Fruit fly (Drosophila melanogaster) whole organism, embryonic: ENCODE results near the gene capu.

ENCODE experiments used
- BEAF-32 ChIP-seq: fragments of 200-800 bp; sonication (Bioruptor generic); optimal IDR thresholded peaks from 3 replicates; lab custom pipeline; 2017; ENCODE audit warnings: missing biosample characterization, missing genetic modification characterization, mild to moderate bottlenecking, moderate library complexity, missing genetic modification reagents
- Blimp-1 ChIP-seq: fragments of 200-800 bp; sonication (Bioruptor generic); optimal IDR thresholded peaks from 3 replicates; lab custom pipeline; 2018; ENCODE audit warnings: missing biosample characterization, missing genetic modification characterization, mild to moderate bottlenecking, moderate library complexity, missing genetic modification reagents
- BtbVII ChIP-seq: fragments of 200-800 bp; sonication (Bioruptor generic); optimal IDR thresholded peaks from 3 replicates; lab custom pipeline; 2017; ENCODE audit warnings: missing biosample characterization, mild to moderate bottlenecking, missing genetic modification characterization
- CG10462 ChIP-seq: fragments of 200-800 bp; sonication (Bioruptor generic); optimal IDR thresholded peaks from 2 replicates; lab custom pipeline; 2016; ENCODE audit warnings: missing biosample characterization, missing genetic modification characterization
- CG15269 ChIP-seq: fragments of 200-800 bp; sonication (Bioruptor generic); optimal IDR thresholded peaks from 2 replicates; lab custom pipeline; 2018; ENCODE audit warnings: missing biosample characterization, mild to moderate bottlenecking, missing genetic modification characterization, moderate library complexity
- CG1603 ChIP-seq: fragments of 200-800 bp; sonication (Bioruptor generic); optimal IDR thresholded peaks from 2 replicates; lab custom pipeline; 2019; ENCODE audit warnings: missing biosample characterization, mild to moderate bottlenecking, missing genetic modification characterization, moderate library complexity
- CG17359 ChIP-seq: fragments of 200-800 bp; sonication (Bioruptor generic); optimal IDR thresholded peaks from 3 replicates; lab custom pipeline; 2018; ENCODE audit warnings: missing biosample characterization, mild to moderate bottlenecking, missing genetic modification characterization, moderate library complexity
- CG17612 ChIP-seq: fragments of 200-800 bp; sonication (Bioruptor generic); IDR thresholded peaks from 2 replicates; pipeline ENCODE4 v1.3.6; 2022; ENCODE audit warnings: missing biosample characterization, missing genetic modification characterization
- CG18011 ChIP-seq: fragments of 200-800 bp; sonication (Bioruptor generic); optimal IDR thresholded peaks from 2 replicates; lab custom pipeline; 2017; ENCODE audit warnings: missing biosample characterization, missing genetic modification characterization, mild to moderate bottlenecking, moderate library complexity, missing genotype
- CG18476 ChIP-seq: fragments of 200-800 bp; sonication (Bioruptor generic); optimal IDR thresholded peaks from 2 replicates; lab custom pipeline; 2016; ENCODE audit warnings: missing biosample characterization, mild to moderate bottlenecking, missing genetic modification characterization
- CG2712 ChIP-seq: fragments of 200-800 bp; optimal IDR thresholded peaks from 3 replicates; lab custom pipeline; 2019; ENCODE audit warnings: missing biosample characterization, mild to moderate bottlenecking, missing genetic modification characterization, moderate library complexity
- CG3995 ChIP-seq: fragments of 200-800 bp; sonication (Bioruptor generic); optimal IDR thresholded peaks from 3 replicates; lab custom pipeline; 2016; ENCODE audit warnings: missing biosample characterization, missing genetic modification characterization
- CG4328 ChIP-seq: fragments of 200-800 bp; sonication (Bioruptor generic); optimal IDR thresholded peaks from 3 replicates; lab custom pipeline; 2017; ENCODE audit warnings: missing biosample characterization, missing genetic modification reagents, missing genetic modification characterization
- CG43689 ChIP-seq: fragments of 200-800 bp; sonication (Bioruptor generic); IDR thresholded peaks from 2 replicates; pipeline ENCODE4 v1.3.6; 2022; ENCODE audit warnings: missing biosample characterization, missing genetic modification characterization
- CG6854 ChIP-seq: fragments of 200-800 bp; sonication (Bioruptor generic); optimal IDR thresholded peaks from 3 replicates; lab custom pipeline; 2017; ENCODE audit warnings: missing biosample characterization, mild to moderate bottlenecking, missing genetic modification characterization
- CG7372 ChIP-seq: fragments of 200-800 bp; sonication (Bioruptor generic); IDR thresholded peaks from 2 replicates; pipeline ENCODE4 v1.3.6; 2022; ENCODE audit warnings: missing biosample characterization, missing genetic modification characterization
- CG7556 ChIP-seq: fragments of 200-800 bp; sonication (Bioruptor generic); optimal IDR thresholded peaks from 2 replicates; lab custom pipeline; 2017; ENCODE audit warnings: missing biosample characterization, mild to moderate bottlenecking, missing genetic modification characterization
- Doc3 ChIP-seq: fragments of 200-800 bp; sonication (Bioruptor generic); IDR thresholded peaks from 3 replicates; pipeline ENCODE4 v1.3.6; 2022; ENCODE audit warnings: missing biosample characterization, missing genetic modification characterization; ENCODE audit not compliant: partially characterized antibody
- Dref ChIP-seq: fragments of 200-800 bp; sonication (Bioruptor generic); IDR thresholded peaks from 2 replicates; pipeline ENCODE4 v1.3.6; 2022; ENCODE audit warnings: missing biosample characterization, missing genetic modification characterization
- HLH3B ChIP-seq: fragments of 200-800 bp; sonication (Bioruptor generic); IDR thresholded peaks from 2 replicates; pipeline ENCODE4 v1.3.6; 2022; ENCODE audit warnings: missing biosample characterization, missing genetic modification characterization
- Hr51 ChIP-seq, 2 experiments: fragments of 200-800 bp; sonication (Bioruptor generic); optimal IDR thresholded peaks; 2 replicates in 1 of 2; 3 replicates in 1 of 2; lab custom pipeline; 2016 to 2018; ENCODE audit warnings: missing biosample characterization in 2 of 2, missing genetic modification characterization in 2 of 2, mild to moderate bottlenecking in 1 of 2, moderate library complexity in 1 of 2
- NC2α ChIP-seq: fragments of 200-800 bp; sonication (Bioruptor generic); optimal IDR thresholded peaks from 2 replicates; lab custom pipeline; 2016; ENCODE audit warnings: missing biosample characterization, missing genetic modification characterization
- Nf-YC ChIP-seq: fragments of 200-800 bp; optimal IDR thresholded peaks from 3 replicates; lab custom pipeline; 2019; ENCODE audit warnings: missing biosample characterization, mild to moderate bottlenecking, missing genetic modification characterization, moderate library complexity
- NfI ChIP-seq: fragments of 200-800 bp; sonication (Bioruptor generic); optimal IDR thresholded peaks from 3 replicates; lab custom pipeline; 2018; ENCODE audit warnings: missing biosample characterization, mild to moderate bottlenecking, missing genetic modification characterization, moderate library complexity
- Opbp ChIP-seq: fragments of 200-800 bp; sonication (Bioruptor generic); IDR thresholded peaks from 3 replicates; pipeline ENCODE4 v1.3.6; 2022; ENCODE audit warnings: missing biosample characterization, missing genetic modification characterization; ENCODE audit not compliant: partially characterized antibody
- Optix ChIP-seq: fragments of 200-800 bp; sonication (Bioruptor generic); IDR thresholded peaks from 3 replicates; pipeline ENCODE4 v1.3.6; 2022; ENCODE audit warnings: missing biosample characterization, missing genetic modification characterization
- Sry-δ ChIP-seq: fragments of 200-800 bp; sonication (Bioruptor generic); optimal IDR thresholded peaks from 2 replicates; lab custom pipeline; 2016; ENCODE audit warnings: missing biosample characterization, missing genetic modification characterization
- amos ChIP-seq: fragments of 200-800 bp; sonication (Bioruptor generic); IDR thresholded peaks from 2 replicates; pipeline ENCODE4 v1.3.6; 2022; ENCODE audit warnings: missing biosample characterization, missing genetic modification characterization; ENCODE audit not compliant: partially characterized antibody
- bab2 ChIP-seq: fragments of 200-800 bp; sonication (Bioruptor generic); optimal IDR thresholded peaks from 2 replicates; lab custom pipeline; 2016; ENCODE audit warnings: missing biosample characterization, missing genetic modification characterization
- bowl ChIP-seq: fragments of 200-800 bp; sonication (Bioruptor generic); IDR thresholded peaks from 2 replicates; pipeline ENCODE4 v1.3.6; 2022; ENCODE audit warnings: missing biosample characterization, missing genetic modification characterization
- bsh ChIP-seq, 2 experiments: fragments of 200-800 bp; sonication (Bioruptor generic); optimal IDR thresholded peaks; 2 replicates each; lab custom pipeline; 2017 to 2018; ENCODE audit warnings: mild to moderate bottlenecking in 2 of 2, missing biosample characterization in 2 of 2, missing genetic modification characterization in 2 of 2, moderate library complexity in 1 of 2
- chn ChIP-seq: fragments of 200-800 bp; sonication (Bioruptor generic); optimal IDR thresholded peaks from 2 replicates; lab custom pipeline; 2016; ENCODE audit warnings: missing biosample characterization, missing genetic modification characterization
- crc ChIP-seq: fragments of 200-800 bp; sonication (Bioruptor generic); optimal IDR thresholded peaks from 2 replicates; lab custom pipeline; 2016; ENCODE audit warnings: missing biosample characterization, missing genetic modification characterization
- dm ChIP-seq: fragments of 200-800 bp; sonication (Bioruptor generic); optimal IDR thresholded peaks from 3 replicates; lab custom pipeline; 2016; ENCODE audit warnings: missing biosample characterization, missing genetic modification characterization
- fru ChIP-seq: fragments of >200 bp; optimal IDR thresholded peaks from 2 replicates; lab custom pipeline; 2017
- grn ChIP-seq: fragments of 200-800 bp; sonication (Bioruptor generic); optimal IDR thresholded peaks from 3 replicates; lab custom pipeline; 2017; ENCODE audit warnings: missing biosample characterization, missing genetic modification characterization
- gsb-n ChIP-seq: fragments of 200-800 bp; sonication (Bioruptor generic); optimal IDR thresholded peaks from 3 replicates; lab custom pipeline; 2018; ENCODE audit warnings: missing biosample characterization, mild to moderate bottlenecking, missing genetic modification characterization
- hkb ChIP-seq, 2 experiments: fragments of 200-800 bp in 1 of 2; fragments of >200 bp in 1 of 2; sonication (Bioruptor generic) in 1 of 2; IDR thresholded peaks in 1 of 2; optimal IDR thresholded peaks in 1 of 2; 2 replicates each; pipeline versions ENCODE4 v1.3.6 to Lab custom; 2017 to 2022; ENCODE audit warnings: missing biosample characterization in 1 of 2, missing genetic modification characterization in 1 of 2
- insv ChIP-seq, 2 experiments: fragments of 200-800 bp; sonication (Bioruptor generic); optimal IDR thresholded peaks; 3 replicates each; lab custom pipeline; 2016 to 2018; ENCODE audit warnings: missing biosample characterization in 2 of 2, missing genetic modification characterization in 2 of 2
- kay ChIP-seq: fragments of 200-800 bp; sonication (Bioruptor generic); optimal IDR thresholded peaks from 2 replicates; lab custom pipeline; 2016; ENCODE audit warnings: missing biosample characterization, missing genetic modification characterization
- ken ChIP-seq: fragments of 200-800 bp; sonication (Bioruptor generic); IDR thresholded peaks from 3 replicates; pipeline ENCODE4 v1.3.6; 2022; ENCODE audit warnings: missing biosample characterization, missing genetic modification characterization
- nmo ChIP-seq: fragments of 200-800 bp; sonication (Bioruptor generic); optimal IDR thresholded peaks from 2 replicates; lab custom pipeline; 2018; ENCODE audit warnings: missing biosample characterization, mild to moderate bottlenecking, missing genetic modification characterization, moderate library complexity
- p53 ChIP-seq: fragments of 200-800 bp; sonication (Bioruptor generic); optimal IDR thresholded peaks from 2 replicates; lab custom pipeline; 2016; ENCODE audit warnings: missing biosample characterization, missing genetic modification characterization
- pan ChIP-seq, 4 experiments: fragments of >200 bp in 3 of 4; fragments of 200-800 bp in 1 of 4; sonication (Bioruptor generic) in 1 of 4; optimal IDR thresholded peaks in 3 of 4; IDR thresholded peaks in 1 of 4; 2 replicates each; pipeline versions ENCODE4 v1.3.6 to Lab custom; 2017 to 2022; ENCODE audit warnings: missing biosample characterization in 2 of 4, missing genetic modification characterization in 2 of 4, mixed read lengths in 1 of 4
- ranshi ChIP-seq: fragments of 200-800 bp; sonication (Bioruptor generic); IDR thresholded peaks from 2 replicates; pipeline ENCODE4 v1.3.6; 2022; ENCODE audit warnings: missing biosample characterization, missing genetic modification characterization
- tgo ChIP-seq: fragments of 200-800 bp; sonication (Bioruptor generic); IDR thresholded peaks from 3 replicates; pipeline ENCODE4 v1.3.6; 2022; ENCODE audit warnings: missing biosample characterization, missing genetic modification characterization
- tup ChIP-seq: fragments of 200-800 bp; sonication (Bioruptor generic); optimal IDR thresholded peaks from 2 replicates; lab custom pipeline; 2016; ENCODE audit warnings: missing biosample characterization, mild to moderate bottlenecking, missing genetic modification characterization, moderate library complexity
- usp ChIP-seq: fragments of >200 bp; optimal IDR thresholded peaks from 2 replicates; lab custom pipeline; 2017; ENCODE audit warnings: missing biosample characterization, missing genetic modification characterization

Gene capu

DNA sequence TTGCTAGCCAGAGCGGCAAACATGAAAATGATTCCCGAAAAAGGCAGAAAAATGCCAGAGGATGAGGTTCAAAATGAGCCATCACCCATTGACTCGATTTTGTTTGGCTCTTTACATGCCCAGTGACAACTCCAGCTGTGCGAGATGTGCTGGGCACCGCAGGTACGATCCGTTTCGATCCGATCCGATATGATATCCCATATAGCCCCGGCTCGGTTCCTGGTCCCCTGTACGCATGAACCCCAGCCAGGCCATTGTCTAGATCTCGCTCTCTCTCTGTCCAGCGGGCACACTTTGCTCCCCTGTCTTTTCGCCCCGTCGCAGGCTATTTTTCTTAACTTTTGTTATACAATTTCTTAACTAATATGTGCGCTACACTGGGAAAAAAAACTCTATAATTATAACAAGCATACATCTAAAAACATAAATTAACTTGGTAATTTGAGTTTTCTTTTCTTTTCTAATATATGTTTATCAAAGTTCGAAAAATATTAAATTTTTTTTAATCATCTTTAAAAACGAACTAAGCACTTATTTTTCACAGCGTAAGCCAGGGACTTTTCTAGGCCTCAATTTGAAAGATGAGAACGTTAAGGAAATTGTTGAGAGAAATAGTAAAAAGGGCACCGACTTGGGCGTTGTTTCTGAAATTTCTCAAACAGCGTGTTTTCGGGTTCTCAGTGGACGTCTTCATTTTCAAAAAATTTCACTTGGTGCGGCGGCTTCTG is 75.1 kb downstream of the capu start (continued):
- TF ChIP-seq CG17359 (tag; lab: Kevin White, UChicago) (peak; percentile 39), CG3995 (no peak), CG18476 (peak; percentile 36), Doc3 (no peak), NC2α (peak; percentile 38), Dref (GFP tag; lab: Robert Waterston, UW) (no peak), ranshi (no peak), dm (GFP tag; lab: Kevin White, UChicago) (peak; percentile 12), BEAF-32 (GFP tag; lab: Kevin White, UChicago) (no peak), CG7372 (GFP tag; lab: Robert Waterston, UW) (no peak), p53 (no peak), insv (GFP tag; optimal IDR thresholded peaks at IDR 0.05; lab: Kevin White, UChicago) (no peak), bab2 (GFP tag; lab: Kevin White, UChicago) (peak; percentile 54), Optix (GFP tag; lab: Robert Waterston, UW) (no peak), CG4328 (GFP tag; lab: Kevin White, UChicago) (peak; percentile 13), kay (no peak), fru (lab: Kevin White, UChicago) (no peak), CG1603 (tag; lab: Kevin White, UChicago) (no peak), chn (peak; percentile 65), Hr51 (GFP tag; optimal IDR thresholded peaks at IDR 0.05; lab: Kevin White, UChicago) (peak in 1 of 2 experiments; percentile 38), Nf-YC (tag; lab: Kevin White, UChicago) (no peak), pan (optimal IDR thresholded peaks at IDR 0.05; lab: Kevin White, UChicago) (no peak), pan (GFP tag; optimal IDR thresholded peaks at IDR 0.05 in 1 of 2, IDR thresholded peaks at IDR 0.05 in 1 of 2) (peak in 1 of 2 experiments; percentile 26), CG43689 (GFP tag; lab: Robert Waterston, UW) (no peak), BtbVII (GFP tag; lab: Kevin White, UChicago) (no peak), NfI (no peak), CG2712 (peak; percentile 96), CG17612 (GFP tag; lab: Robert Waterston, UW) (no peak), nmo (GFP tag; lab: Kevin White, UChicago) (peak; percentile 92), HLH3B (GFP tag; lab: Robert Waterston, UW) (no peak), CG10462 (peak; percentile 58), Opbp (GFP tag; lab: Robert Waterston, UW) (no peak), crc (GFP tag; lab: Kevin White, UChicago) (no peak), usp (GFP tag; lab: Kevin White, UChicago) (no peak), tgo (GFP tag; lab: Robert Waterston, UW) (peak; percentile 51; the same call in 1 of the 3 replicates), CG6854 (GFP tag; lab: Kevin White, UChicago) (no peak), amos (GFP tag; lab: Robert Waterston, UW) (no peak), hkb (optimal IDR thresholded peaks at IDR 0.05; lab: Kevin White, UChicago) (no peak), hkb (GFP tag; IDR thresholded peaks at IDR 0.05; lab: Robert Waterston, UW) (peak; percentile 40; the same call in 1 of the 2 replicates), CG15269 (no peak), Sry-δ (GFP tag; lab: Kevin White, UChicago) (peak; percentile 9), Blimp-1 (GFP tag; lab: Kevin White, UChicago) (peak; percentile 62), tup (no peak), bowl (GFP tag; lab: Robert Waterston, UW) (no peak), CG18011 (GFP tag; lab: Kevin White, UChicago) (no peak), ken (GFP tag; lab: Robert Waterston, UW) (peak; percentile 46; the same call in 2 of the 3 replicates), CG7556 (GFP tag; lab: Kevin White, UChicago) (peak; percentile 86), bsh (GFP tag; optimal IDR thresholded peaks at IDR 0.05; lab: Kevin White, UChicago) (peak in 1 of 2 experiments; percentile 78), grn (no peak), gsb-n (peak; percentile 92)
